Fruit fly (Drosophila melanogaster) whole organism, pupa: ENCODE measurements around the gene CG14280.

Experiments
- CG10348 ChIP-seq: fragments of 200-800 bp; sonication (Bioruptor generic); IDR thresholded peaks from 2 replicates; pipeline ENCODE4 v1.3.6; 2022; ENCODE audit warnings: missing biosample characterization, missing genetic modification characterization
- CG13204 ChIP-seq: fragments of 200-800 bp; sonication (Bioruptor generic); optimal IDR thresholded peaks from 2 replicates; lab custom pipeline; 2018; ENCODE audit warnings: missing biosample characterization, mild to moderate bottlenecking, missing genetic modification characterization, moderate library complexity
- CG9948 ChIP-seq: fragments of 200-800 bp; sonication (Bioruptor generic); optimal IDR thresholded peaks from 2 replicates; lab custom pipeline; 2018; ENCODE audit warnings: missing biosample characterization, mild to moderate bottlenecking, missing genetic modification characterization, moderate library complexity
- Ets98B ChIP-seq: fragments of 200-800 bp; sonication (Bioruptor generic); IDR thresholded peaks from 2 replicates; pipeline ENCODE4 v1.3.6; 2022; ENCODE audit warnings: missing biosample characterization, missing genetic modification characterization

dm6 chr3R:19293873-19294272 is 37.3 kb downstream of the CG14280 start:
- TF ChIP-seq CG9948 (no peak), Ets98B (no peak), CG10348 (GFP tag; lab: Robert Waterston, UW) (no peak), CG13204 (GFP tag; lab: Kevin White, UChicago) (no peak)
